Worm (Caenorhabditis elegans): Measurements from ENCODE around the gene C55C3.3.
A peak's percentile ranks its signal among the peaks of the same experiment; 100 is the strongest.

C55C3.3 gene

DNA sequence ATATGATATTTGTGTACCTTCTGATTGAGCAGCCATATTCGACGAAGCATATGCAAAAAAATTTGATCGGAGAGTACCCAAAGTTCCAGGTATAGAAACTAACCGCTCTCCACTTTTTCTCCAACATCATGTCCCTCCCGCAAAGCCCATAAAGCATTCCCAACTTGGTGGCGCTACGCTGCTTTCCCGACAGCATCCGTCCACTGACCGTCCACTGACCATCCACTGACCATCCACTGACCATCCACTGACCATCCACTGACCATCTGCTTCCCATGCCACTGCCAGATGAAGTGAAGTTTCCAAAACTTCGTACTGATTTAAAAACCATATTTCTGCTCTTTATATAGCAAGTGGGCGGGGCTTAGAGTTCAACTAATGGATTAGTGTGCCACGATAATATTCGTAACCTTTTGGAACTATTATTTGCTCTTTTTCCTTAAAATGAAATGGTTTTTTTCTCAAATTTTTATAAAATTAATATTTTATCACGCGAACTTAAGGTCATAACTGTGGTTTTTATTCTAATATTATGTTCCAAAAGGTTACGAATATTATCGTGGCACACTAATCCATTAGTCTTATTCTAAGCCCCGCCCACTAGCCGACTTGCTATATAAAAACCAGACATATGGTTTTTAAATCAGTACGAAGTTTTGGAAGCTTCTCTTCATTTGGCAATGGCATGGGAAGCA, 5.4 kb downstream of the C55C3.3 start, which contains the start of gene C55C3.8:
Gene C55C3.8 (plus strand): TSS at position 645 of the 695 bp plus-strand sequence.
- TF ChIP-seq hmg-1.2 (GFP tag; IDR thresholded peaks at IDR 0.05): no peak

DNA sequence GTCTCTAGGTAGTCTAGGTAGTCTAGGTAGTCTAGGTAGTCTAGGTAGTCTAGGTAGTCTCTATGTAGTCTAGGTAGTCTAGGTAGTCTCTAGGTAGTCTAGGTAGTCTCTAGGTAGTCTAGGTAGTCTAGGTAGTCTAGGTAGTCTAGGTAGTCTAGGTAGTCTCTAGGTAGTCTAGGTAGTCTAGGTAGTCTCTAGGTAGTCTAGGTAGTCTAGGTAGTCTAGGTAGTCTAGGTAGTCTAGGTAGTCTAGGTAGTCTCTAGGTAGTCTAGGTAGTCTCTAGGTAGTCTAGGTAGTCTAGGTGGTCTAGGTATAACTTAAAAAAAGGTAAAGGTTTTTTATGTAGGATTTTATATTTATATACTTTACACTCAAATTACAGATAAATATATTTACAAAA, 6.1 kb downstream of the C55C3.3 start:
- 0 out of 2 replicates have a peak, but pooled peaks have one; percentile 14 for TF ChIP-seq attf-6 (GFP tag; IDR thresholded peaks at IDR 0.05)
- TF ChIP-seq madf-3 (GFP tag; IDR thresholded peaks at IDR 0.05): peak; percentile 80; the same call in 1 of the 2 replicates

DNA sequence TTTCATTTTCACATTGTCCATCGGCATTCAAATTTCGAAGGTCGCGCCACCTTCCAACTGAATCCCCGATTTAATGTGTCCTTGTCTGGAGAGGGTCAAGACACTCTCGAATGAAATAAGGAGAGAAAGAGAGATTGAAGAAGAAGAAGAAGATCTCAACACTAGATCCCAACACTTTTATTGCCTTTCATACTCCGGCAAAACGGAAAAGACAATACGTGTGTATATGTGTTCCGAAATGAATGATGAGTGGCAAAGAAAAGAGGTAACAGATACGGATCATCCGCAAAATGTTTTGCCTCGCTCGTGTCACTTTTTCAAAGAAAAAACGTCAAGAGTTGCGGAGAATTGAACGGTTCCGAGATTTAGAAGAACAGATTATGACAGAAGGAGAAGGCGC, 15.3 kb downstream of the C55C3.3 start:
- no peak for TF ChIP-seq sptf-2 (GFP tag; optimal IDR thresholded peaks at IDR 0.05)
- no peak for TF ChIP-seq F10E7.11 (tag; optimal IDR thresholded peaks at IDR 0.05)
- no peak for TF ChIP-seq ztf-26 (tag; optimal IDR thresholded peaks at IDR 0.05)
- no peak for TF ChIP-seq zfh-2 (GFP tag; conservative IDR thresholded peaks at IDR 0.05)
- no peak for TF ChIP-seq lin-35 (GFP tag; optimal IDR thresholded peaks at IDR 0.05)
- TF ChIP-seq tbx-9 (tag; optimal IDR thresholded peaks at IDR 0.05; ENCODE audit: borderline replicate concordance): no peak

DNA sequence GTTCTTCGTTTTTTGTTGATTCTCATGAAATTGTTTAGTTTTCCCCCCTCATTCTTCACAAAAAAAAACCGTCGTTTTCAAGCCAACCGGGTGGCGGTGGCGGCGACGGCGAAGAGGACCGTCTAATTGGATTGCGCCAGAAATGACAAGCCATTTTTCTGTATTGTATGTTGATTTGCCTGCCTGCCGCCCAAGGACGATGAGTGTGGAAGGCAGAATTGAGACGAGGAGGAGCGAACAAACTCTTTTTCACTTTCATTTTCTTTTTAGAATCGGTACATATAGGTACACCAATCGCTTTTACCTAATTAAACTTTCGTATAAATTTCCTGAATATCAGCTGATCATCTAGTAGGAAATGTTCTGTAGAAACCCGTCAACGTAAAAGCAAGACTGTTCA, 16.6 kb downstream of the C55C3.3 start:
- no peak for TF ChIP-seq hlh-26 (GFP tag; conservative IDR thresholded peaks at IDR 0.05)
- no peak for TF ChIP-seq B0019.2 (GFP tag; conservative IDR thresholded peaks at IDR 0.05)

DNA sequence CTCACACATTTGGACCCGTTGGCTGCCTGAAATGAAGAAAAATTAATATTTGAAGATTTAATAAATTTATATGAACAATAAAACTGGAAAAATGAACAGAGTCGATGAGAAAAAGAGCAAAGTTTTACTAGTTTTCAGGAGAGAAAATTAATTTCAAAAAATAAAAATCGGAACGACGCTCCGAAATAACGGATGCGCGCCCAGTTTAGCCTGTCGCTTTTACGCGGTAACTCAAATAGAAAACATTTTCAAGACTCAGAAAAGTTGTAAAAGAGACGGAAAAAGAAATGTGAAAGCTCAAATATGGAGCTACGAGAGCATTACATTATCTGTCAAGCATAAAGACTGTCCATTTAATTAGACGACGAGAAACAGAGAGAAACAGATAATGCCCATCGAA, 18.4 kb downstream of the C55C3.3 start, which contains the start of the genes C55C3.73 and perm-5:
Gene C55C3.73 (minus strand): TSS at position 9 of the 400 bp plus-strand sequence.
Gene perm-5 (minus strand): TSS at position 26 of the 400 bp plus-strand sequence.
- TF ChIP-seq ztf-26 (tag; optimal IDR thresholded peaks at IDR 0.05) (no peak), attf-3 (GFP tag; conservative IDR thresholded peaks at IDR 0.05) (peak; percentile 85)

DNA sequence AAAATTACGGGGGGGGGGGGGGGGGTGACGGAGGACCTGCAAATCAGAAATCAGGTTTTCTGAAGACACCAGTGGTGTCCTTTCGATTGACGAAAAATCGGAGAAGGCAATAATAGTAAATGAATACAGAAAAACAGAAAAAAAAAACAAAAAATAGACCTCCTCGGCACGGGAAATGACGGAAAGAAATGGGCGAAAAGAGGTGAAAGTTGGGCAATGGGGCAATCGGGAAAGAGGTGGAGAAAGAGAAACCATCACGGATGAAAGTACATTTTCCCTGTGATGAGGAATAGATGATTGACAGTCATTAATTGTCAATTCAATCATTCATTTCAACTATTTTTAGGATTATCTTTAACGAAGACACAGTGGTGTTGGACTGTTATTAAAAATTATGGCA, 18.8 kb downstream of the C55C3.3 start:
- TF ChIP-seq egl-18 (GFP tag; IDR thresholded peaks at IDR 0.05) (no peak), gei-17 (GFP tag; optimal IDR thresholded peaks at IDR 0.05) (no peak), sea-2 (GFP tag; IDR thresholded peaks at IDR 0.05) (no peak), T07F8.4 (tag; optimal IDR thresholded peaks at IDR 0.05) (no peak), K12H6.12 (tag; optimal IDR thresholded peaks at IDR 0.05) (no peak), F22D6.2 (tag; optimal IDR thresholded peaks at IDR 0.05) (no peak)

DNA sequence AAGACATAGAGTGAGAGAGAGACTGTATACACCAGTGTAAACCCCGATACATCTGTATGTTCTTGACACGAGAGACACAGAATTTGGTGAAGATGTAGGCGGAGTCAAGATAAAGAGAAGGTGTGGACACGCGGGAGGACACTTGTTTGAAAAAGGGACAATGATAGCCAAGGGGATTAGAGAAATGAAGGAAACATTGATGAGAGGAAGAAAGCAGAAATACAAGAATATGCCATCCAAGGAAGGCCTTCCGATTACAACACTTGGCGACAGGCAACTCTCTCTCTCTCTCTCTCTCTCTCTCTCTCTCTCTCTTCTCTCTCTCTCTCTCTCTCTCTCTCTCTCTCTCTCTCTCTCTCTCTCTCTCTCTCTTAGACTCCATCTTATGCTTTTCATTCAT, 21.5 kb downstream of the C55C3.3 start:
- TF ChIP-seq ztf-6 (GFP tag; IDR thresholded peaks at IDR 0.05): no peak
- no peak for TF ChIP-seq attf-6 (GFP tag; IDR thresholded peaks at IDR 0.05)
- TF ChIP-seq zim-3 (tag; optimal IDR thresholded peaks at IDR 0.05): no peak
- no peak for TF ChIP-seq lin-35 (GFP tag; optimal IDR thresholded peaks at IDR 0.05)
- no peak for TF ChIP-seq nfyb-1 (GFP tag; IDR thresholded peaks at IDR 0.05)
- no peak for TF ChIP-seq let-526 (GFP tag; IDR thresholded peaks at IDR 0.05)
- TF ChIP-seq Y53G8AR.9 (GFP tag; conservative IDR thresholded peaks at IDR 0.05): no peak

DNA sequence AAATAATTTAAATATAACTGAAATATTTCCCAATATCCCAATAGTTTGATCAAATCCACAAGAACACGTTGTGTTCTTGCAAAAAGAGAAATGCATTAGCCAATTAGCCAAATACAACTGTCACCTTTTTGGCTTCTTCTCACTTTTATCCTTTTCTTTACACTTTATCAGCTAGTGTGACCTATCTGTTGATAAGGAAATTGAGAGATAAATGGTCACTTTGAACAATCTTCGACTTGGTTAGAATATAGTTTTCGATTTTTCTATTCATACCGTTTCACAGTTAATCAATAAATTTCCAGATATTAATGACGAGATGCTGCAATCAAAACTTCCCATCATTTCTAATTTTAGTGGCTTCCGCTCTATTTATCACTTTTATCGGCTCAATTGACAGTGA, 23.7 kb downstream of the C55C3.3 start, which contains the start of gene C55C3.1:
Gene C55C3.1 (plus strand): TSS at position 301 of the 400 bp plus-strand sequence.
- TF ChIP-seq F52B5.7 (tag; optimal IDR thresholded peaks at IDR 0.05) (no peak), nhr-120 (GFP tag; IDR thresholded peaks at IDR 0.05) (no peak), akir-1 (GFP tag; optimal IDR thresholded peaks at IDR 0.05) (no peak), egl-18 (GFP tag; IDR thresholded peaks at IDR 0.05) (no peak), zfh-2 (GFP tag; conservative IDR thresholded peaks at IDR 0.05) (no peak), F57C9.4 (tag; optimal IDR thresholded peaks at IDR 0.05) (no peak), hmg-20 (GFP tag; IDR thresholded peaks at IDR 0.05) (no peak), mcd-1 (GFP tag; IDR thresholded peaks at IDR 0.05) (no peak), madf-3 (GFP tag; IDR thresholded peaks at IDR 0.05) (no peak), F39B2.1 (GFP tag; IDR thresholded peaks at IDR 0.05) (no peak), efl-1 (GFP tag; optimal IDR thresholded peaks at IDR 0.05) (no peak), fkh-3 (tag; optimal IDR thresholded peaks at IDR 0.05) (no peak)

Data from whole organism, young adult.